Worm (Caenorhabditis elegans) whole organism, young adult: Measurements from ENCODE around the gene srbc-14.
A peak's percentile ranks its signal among the peaks of the same experiment; 100 is the strongest.

Experiments
- B0261.1 ChIP-seq: sonication (generic microtip); optimal IDR thresholded peaks from 2 replicates; lab custom pipeline; 2016; ENCODE audit warnings: mild to moderate bottlenecking, missing genetic modification characterization, moderate library complexity, missing compliant biosample characterization
- C06A6.2 ChIP-seq: fragments of 200-800 bp; sonication (Bioruptor generic); conservative IDR thresholded peaks from 2 replicates; pipeline ENCODE4 v1.3.6; 2022; ENCODE audit warnings: missing genetic modification characterization, missing compliant biosample characterization
- D2030.7 ChIP-seq: fragments of 200-800 bp; sonication (Bioruptor generic); IDR thresholded peaks from 2 replicates; pipeline ENCODE4 v1.3.6; 2022; ENCODE audit warnings: missing genetic modification reagents, missing genetic modification characterization, missing compliant biosample characterization
- F57A8.1 ChIP-seq: fragments of 200-800 bp; sonication (Bioruptor generic); optimal IDR thresholded peaks from 2 replicates; lab custom pipeline; 2018; ENCODE audit warnings: mild to moderate bottlenecking, missing genetic modification characterization, moderate library complexity, missing compliant biosample characterization
- F57C9.4 ChIP-seq: sonication (generic microtip); optimal IDR thresholded peaks from 2 replicates; lab custom pipeline; 2017; ENCODE audit warnings: mild to moderate bottlenecking, missing genetic modification characterization, missing compliant biosample characterization
- T07F8.4 ChIP-seq: sonication (generic microtip); optimal IDR thresholded peaks from 2 replicates; lab custom pipeline; 2016; ENCODE audit warnings: mild to moderate bottlenecking, missing genetic modification characterization, moderate library complexity, missing compliant biosample characterization
- Y53F4B.3 ChIP-seq: fragments of 200-800 bp; sonication (Bioruptor generic); IDR thresholded peaks from 2 replicates; pipeline ENCODE4 v1.3.6; 2022; ENCODE audit warnings: missing genetic modification reagents, missing genetic modification characterization, missing compliant biosample characterization
- Y67H2A.10 ChIP-seq: fragments of 200-800 bp; sonication (Bioruptor generic); conservative IDR thresholded peaks from 2 replicates; pipeline ENCODE4 v1.3.6; 2022; ENCODE audit warnings: missing genetic modification reagents, missing genetic modification characterization, missing compliant biosample characterization
- akir-1 ChIP-seq: fragments of 200-800 bp; sonication (Bioruptor generic); optimal IDR thresholded peaks from 2 replicates; lab custom pipeline; 2018; ENCODE audit warnings: mild to moderate bottlenecking, missing genetic modification characterization, moderate library complexity, missing compliant biosample characterization
- aptf-2 ChIP-seq: fragments of 200-800 bp; sonication (Bioruptor generic); conservative IDR thresholded peaks from 2 replicates; pipeline ENCODE4 v1.3.6; 2022; ENCODE audit warnings: missing genetic modification reagents, missing genetic modification characterization, missing compliant biosample characterization
- attf-5 ChIP-seq: fragments of 200-800 bp; sonication (Bioruptor generic); optimal IDR thresholded peaks from 2 replicates; lab custom pipeline; 2018; ENCODE audit warnings: mild to moderate bottlenecking, missing genetic modification characterization, missing compliant biosample characterization
- ccch-3 ChIP-seq: fragments of 200-800 bp; sonication (Bioruptor generic); optimal IDR thresholded peaks from 2 replicates; lab custom pipeline; 2018; ENCODE audit warnings: mild to moderate bottlenecking, missing genetic modification characterization, missing compliant biosample characterization
- cebp-2 ChIP-seq: fragments of 200-800 bp; sonication (Bioruptor generic); IDR thresholded peaks from 2 replicates; pipeline ENCODE4 v1.3.6; 2022; ENCODE audit warnings: missing genetic modification characterization, missing compliant biosample characterization
- ceh-58 ChIP-seq: fragments of 200-800 bp; sonication (Bioruptor generic); IDR thresholded peaks from 2 replicates; pipeline ENCODE4 v1.3.6; 2022; ENCODE audit warnings: missing genetic modification characterization, missing compliant biosample characterization
- chd-7 ChIP-seq: sonication (generic microtip); optimal IDR thresholded peaks from 2 replicates; lab custom pipeline; 2016; ENCODE audit warnings: mild to moderate bottlenecking, missing genetic modification characterization, moderate library complexity, missing compliant biosample characterization
- die-1 ChIP-seq: sonication (generic microtip); optimal IDR thresholded peaks from 2 replicates; lab custom pipeline; 2016; ENCODE audit warnings: missing genotype, mild to moderate bottlenecking, missing genetic modification characterization, missing compliant biosample characterization
- egl-18 ChIP-seq: fragments of 200-800 bp; sonication (Bioruptor generic); IDR thresholded peaks from 2 replicates; pipeline ENCODE4 v1.3.6; 2022; ENCODE audit warnings: missing genetic modification reagents, missing genetic modification characterization, missing compliant biosample characterization
- egl-44 ChIP-seq: fragments of 200-800 bp; sonication (Bioruptor generic); IDR thresholded peaks from 2 replicates; pipeline ENCODE4 v1.3.6; 2022; ENCODE audit warnings: missing genetic modification reagents, missing genetic modification characterization, missing compliant biosample characterization
- ekl-4 ChIP-seq: fragments of 200-800 bp; sonication (Bioruptor generic); IDR thresholded peaks from 2 replicates; pipeline ENCODE4 v1.3.6; 2022; ENCODE audit warnings: missing genetic modification reagents, missing genetic modification characterization, missing compliant biosample characterization
- ets-4 ChIP-seq: fragments of 200-800 bp; sonication (Bioruptor generic); optimal IDR thresholded peaks from 2 replicates; lab custom pipeline; 2018; ENCODE audit warnings: mild to moderate bottlenecking, missing genetic modification characterization, missing compliant biosample characterization
- him-1 ChIP-seq: sonication (generic microtip); optimal IDR thresholded peaks from 2 replicates; lab custom pipeline; 2016; ENCODE audit warnings: missing genotype, missing genetic modification reagents, missing genetic modification characterization, missing compliant biosample characterization
- hmg-1.2 ChIP-seq: fragments of 200-800 bp; sonication (Bioruptor generic); IDR thresholded peaks from 2 replicates; pipeline ENCODE4 v1.3.6; 2022; ENCODE audit warnings: missing genetic modification reagents, missing genetic modification characterization, missing compliant biosample characterization
- let-526 ChIP-seq: fragments of 200-800 bp; sonication (Bioruptor generic); IDR thresholded peaks from 2 replicates; pipeline ENCODE4 v1.3.6; 2022; ENCODE audit warnings: missing genetic modification reagents, missing genetic modification characterization, missing compliant biosample characterization
- let-607 ChIP-seq, 2 experiments: fragments of 200-800 bp in 1 of 2; sonication (Bioruptor generic) in 1 of 2; sonication (generic microtip) in 1 of 2; optimal IDR thresholded peaks; 2 replicates each; lab custom pipeline; 2016 to 2018; ENCODE audit warnings: mild to moderate bottlenecking in 2 of 2, missing compliant biosample characterization in 2 of 2, missing genetic modification characterization in 2 of 2, moderate library complexity in 2 of 2, missing genotype in 1 of 2
- lin-35 ChIP-seq, 3 experiments: fragments of 150-350 bp in 2 of 3; sonication (generic microtip) in 1 of 3; optimal IDR thresholded peaks; 2 replicates each; lab custom pipeline; 2014 to 2018; ENCODE audit warnings: missing biosample characterization in 3 of 3, missing genetic modification characterization in 3 of 3, missing genetic modification reagents in 3 of 3
- lin-54 ChIP-seq: fragments of 200-800 bp; sonication (Bioruptor generic); optimal IDR thresholded peaks from 2 replicates; lab custom pipeline; 2018; ENCODE audit warnings: mild to moderate bottlenecking, missing genetic modification characterization, missing compliant biosample characterization
- lir-1 ChIP-seq: fragments of 200-800 bp; sonication (Bioruptor generic); conservative IDR thresholded peaks from 2 replicates; pipeline ENCODE4 v1.3.6; 2022; ENCODE audit warnings: missing genetic modification reagents, missing genetic modification characterization, missing compliant biosample characterization
- lsy-27 ChIP-seq: sonication (generic microtip); optimal IDR thresholded peaks from 2 replicates; lab custom pipeline; 2017; ENCODE audit warnings: missing genetic modification characterization, mild to moderate bottlenecking, missing compliant biosample characterization, antibody characterized with exemption, missing genotype, borderline replicate concordance; ENCODE audit not compliant: insufficient read depth
- madf-6 ChIP-seq: fragments of 200-800 bp; sonication (Bioruptor generic); IDR thresholded peaks from 2 replicates; pipeline ENCODE4 v1.3.6; 2022; ENCODE audit warnings: missing genetic modification reagents, missing genetic modification characterization, missing compliant biosample characterization
- mel-28 ChIP-seq: sonication (generic microtip); optimal IDR thresholded peaks from 2 replicates; lab custom pipeline; 2016; ENCODE audit warnings: borderline replicate concordance, mild to moderate bottlenecking, missing genetic modification characterization, missing compliant biosample characterization
- nhr-179 ChIP-seq: sonication (generic microtip); optimal IDR thresholded peaks from 2 replicates; lab custom pipeline; 2016; ENCODE audit warnings: mild to moderate bottlenecking, missing genetic modification characterization, missing compliant biosample characterization
- nhr-80 ChIP-seq: sonication (generic microtip); optimal IDR thresholded peaks from 2 replicates; lab custom pipeline; 2016; ENCODE audit warnings: missing genetic modification characterization, missing compliant biosample characterization
- sdz-38 ChIP-seq: sonication (generic microtip); optimal IDR thresholded peaks from 2 replicates; lab custom pipeline; 2016; ENCODE audit warnings: missing genotype, missing genetic modification characterization, missing compliant biosample characterization
- snpc-1.1 ChIP-seq: sonication (generic microtip); optimal IDR thresholded peaks from 2 replicates; lab custom pipeline; 2017; ENCODE audit warnings: missing genetic modification characterization, mild to moderate bottlenecking, missing compliant biosample characterization, antibody characterized with exemption, moderate library complexity, missing genotype, missing genetic modification reagents; ENCODE audit not compliant: insufficient read depth
- snpc-4 ChIP-seq, 5 experiments: fragments of 150-350 bp in 1 of 5; sonication (generic microtip) in 4 of 5; optimal IDR thresholded peaks; 2 replicates each; lab custom pipeline; 2014 to 2018; ENCODE audit warnings: missing genetic modification characterization in 5 of 5, missing biosample characterization in 3 of 5, antibody characterized with exemption in 2 of 5, mild to moderate bottlenecking in 2 of 5, missing compliant biosample characterization in 2 of 5, missing genotype in 2 of 5, moderate library complexity in 2 of 5, missing genetic modification reagents in 1 of 5
- tbp1 ChIP-seq: fragments of 200-800 bp; sonication (Bioruptor generic); optimal IDR thresholded peaks from 2 replicates; lab custom pipeline; 2018; ENCODE audit warnings: mild to moderate bottlenecking, missing genetic modification characterization, missing compliant biosample characterization
- unc-62 ChIP-seq: fragments of 150-350 bp; optimal IDR thresholded peaks from 2 replicates; lab custom pipeline; 2014; ENCODE audit warnings: missing biosample characterization, missing genetic modification reagents, missing genetic modification characterization
- ztf-25 ChIP-seq: fragments of 200-800 bp; sonication (Bioruptor generic); IDR thresholded peaks from 2 replicates; pipeline ENCODE4 v1.3.6; 2022; ENCODE audit warnings: missing genetic modification reagents, missing genetic modification characterization, missing compliant biosample characterization
- ztf-26 ChIP-seq: sonication (generic microtip); optimal IDR thresholded peaks from 2 replicates; lab custom pipeline; 2017; ENCODE audit warnings: missing genetic modification characterization, missing compliant biosample characterization

Gene srbc-14

ce11 chrV:17092262-17092661 lies 20.8 kb upstream of the srbc-14 start, which contains the start of gene ZK218.1:
Gene ZK218.1 (plus strand): TSS chrV:17092562.
- TF ChIP-seq T07F8.4 (tag; lab: Kevin White, UChicago) (no peak), ccch-3 (GFP tag; lab: Kevin White, UChicago) (no peak), ets-4 (GFP tag; lab: Kevin White, UChicago) (no peak), akir-1 (no peak), let-607 (tag; optimal IDR thresholded peaks at IDR 0.05; lab: Kevin White, UChicago) (no peak), B0261.1 (no peak), die-1 (tag; lab: Kevin White, UChicago) (no peak), unc-62 (no peak), ceh-58 (GFP tag; lab: Robert Waterston, UW) (no peak), cebp-2 (GFP tag; lab: Robert Waterston, UW) (no peak), tbp1 (GFP tag; lab: Kevin White, UChicago) (no peak), him-1 (no peak), ztf-26 (tag; lab: Kevin White, UChicago) (no peak), chd-7 (tag; lab: Kevin White, UChicago) (no peak), lsy-27 (tag; lab: Kevin White, UChicago) (no peak)

ce11 chrV:17089931-17090429 lies 18.5 kb upstream of the srbc-14 start, which contains the start of gene srh-237:
Gene srh-237 (plus strand): TSS chrV:17090379.
- no peak for TF ChIP-seq hmg-1.2 (GFP tag; lab: Robert Waterston, UW)
- TF ChIP-seq ekl-4 (GFP tag; lab: Robert Waterston, UW), result no peak
- no peak for TF ChIP-seq ccch-3 (GFP tag; lab: Kevin White, UChicago)
- TF ChIP-seq lsy-27 (tag; lab: Kevin White, UChicago), result no peak
- TF ChIP-seq lir-1 (GFP tag; lab: Robert Waterston, UW), result no peak
- no peak for TF ChIP-seq snpc-4 (GFP tag; optimal IDR thresholded peaks at IDR 0.05; lab: Kevin White, UChicago)
- peak in 1 of 4 experiments; percentile 25 for TF ChIP-seq snpc-4 (tag; optimal IDR thresholded peaks at IDR 0.05; lab: Kevin White, UChicago)
- no peak for TF ChIP-seq F57A8.1 (GFP tag; lab: Kevin White, UChicago)
- TF ChIP-seq Y53F4B.3 (GFP tag; lab: Robert Waterston, UW), result no peak
- peak; percentile 67 for TF ChIP-seq nhr-80 (tag; lab: Kevin White, UChicago)
- no peak for TF ChIP-seq egl-18

ce11 chrV:17089342-17089741 lies 17.9 kb upstream of the srbc-14 start, which contains the start of gene T05E12.6:
Gene T05E12.6 (minus strand): TSS chrV:17089442.
- TF ChIP-seq sdz-38 (tag; lab: Kevin White, UChicago) (no peak), egl-44 (GFP tag; lab: Robert Waterston, UW) (no peak)

ce11 chrV:17082718-17083117 lies 11.2 kb upstream of the srbc-14 start, which contains the start of gene T05E12.9:
Gene T05E12.9 (minus strand): TSS chrV:17082818.
- no peak for TF ChIP-seq lin-54 (GFP tag; lab: Kevin White, UChicago)
- no peak for TF ChIP-seq ceh-58 (GFP tag; lab: Robert Waterston, UW)

ce11 chrV:17079795-17080194 lies 8.3 kb upstream of the srbc-14 start, which contains the start of gene srw-20:
Gene srw-20 (minus strand): TSS chrV:17079895.
- TF ChIP-seq nhr-179 (tag; lab: Kevin White, UChicago) (no peak), Y67H2A.10 (GFP tag; lab: Robert Waterston, UW) (no peak), D2030.7 (GFP tag; lab: Robert Waterston, UW) (no peak), sdz-38 (tag; lab: Kevin White, UChicago) (no peak), madf-6 (GFP tag; lab: Robert Waterston, UW) (no peak), C06A6.2 (GFP tag; lab: Robert Waterston, UW) (no peak), F57C9.4 (no peak), mel-28 (tag; lab: Kevin White, UChicago) (no peak), nhr-80 (tag; lab: Kevin White, UChicago) (no peak), unc-62 (no peak), let-526 (GFP tag; lab: Robert Waterston, UW) (no peak), lin-35 (GFP tag; optimal IDR thresholded peaks at IDR 0.05; lab: Kevin White, UChicago) (no peak), attf-5 (GFP tag; lab: Kevin White, UChicago) (no peak), T07F8.4 (tag; lab: Kevin White, UChicago) (no peak), ztf-25 (no peak), cebp-2 (GFP tag; lab: Robert Waterston, UW) (no peak), B0261.1 (no peak), aptf-2 (no peak), snpc-1.1 (tag; lab: Kevin White, UChicago) (no peak)
